Worm (Caenorhabditis elegans) whole organism, young adult: ENCODE results near the gene hir-1.

ENCODE experiments used
- B0019.2 ChIP-seq: fragments of 200-800 bp; sonication (Bioruptor generic); conservative IDR thresholded peaks from 2 replicates; pipeline ENCODE4 v1.3.6; 2022; ENCODE audit warnings: missing genetic modification reagents, missing genetic modification characterization, missing compliant biosample characterization
- B0261.1 ChIP-seq: sonication (generic microtip); optimal IDR thresholded peaks from 2 replicates; lab custom pipeline; 2016; ENCODE audit warnings: mild to moderate bottlenecking, missing genetic modification characterization, moderate library complexity, missing compliant biosample characterization
- D2030.7 ChIP-seq: fragments of 200-800 bp; sonication (Bioruptor generic); IDR thresholded peaks from 2 replicates; pipeline ENCODE4 v1.3.6; 2022; ENCODE audit warnings: missing genetic modification reagents, missing genetic modification characterization, missing compliant biosample characterization
- F39B2.1 ChIP-seq: fragments of 200-800 bp; sonication (Bioruptor generic); IDR thresholded peaks from 2 replicates; pipeline ENCODE4 v1.3.6; 2022; ENCODE audit warnings: missing genetic modification reagents, missing genetic modification characterization, missing compliant biosample characterization
- F55B11.4 ChIP-seq: sonication (generic microtip); optimal IDR thresholded peaks from 2 replicates; lab custom pipeline; 2016; ENCODE audit warnings: missing compliant biosample characterization, missing genetic modification characterization, borderline replicate concordance; ENCODE audit not compliant: insufficient read depth
- K11D2.4 ChIP-seq: fragments of 200-800 bp; sonication (Bioruptor generic); IDR thresholded peaks from 2 replicates; pipeline ENCODE4 v1.3.6; 2022; ENCODE audit warnings: missing genetic modification reagents, missing genetic modification characterization, missing compliant biosample characterization
- K12H6.12 ChIP-seq: fragments of 200-800 bp; sonication (Bioruptor generic); optimal IDR thresholded peaks from 2 replicates; lab custom pipeline; 2018; ENCODE audit warnings: mild to moderate bottlenecking, missing genetic modification characterization, missing compliant biosample characterization
- T26A5.8 ChIP-seq: sonication (generic microtip); optimal IDR thresholded peaks from 2 replicates; lab custom pipeline; 2016; ENCODE audit warnings: missing genetic modification characterization, missing compliant biosample characterization
- Y56A3A.18 ChIP-seq: fragments of 200-800 bp; sonication (Bioruptor generic); IDR thresholded peaks from 2 replicates; pipeline ENCODE4 v1.3.6; 2022; ENCODE audit warnings: missing genetic modification reagents, missing genetic modification characterization, missing compliant biosample characterization
- ZK185.1 ChIP-seq: sonication (generic microtip); optimal IDR thresholded peaks from 2 replicates; lab custom pipeline; 2016; ENCODE audit warnings: mild to moderate bottlenecking, missing genetic modification characterization, missing compliant biosample characterization; ENCODE audit not compliant: poor library complexity, severe bottlenecking
- atf-7 ChIP-seq: sonication (generic microtip); optimal IDR thresholded peaks from 2 replicates; lab custom pipeline; 2017; ENCODE audit warnings: mild to moderate bottlenecking, missing genetic modification characterization, missing compliant biosample characterization
- attf-3 ChIP-seq: fragments of 200-800 bp; sonication (Bioruptor generic); conservative IDR thresholded peaks from 2 replicates; pipeline ENCODE4 v1.3.6; 2022; ENCODE audit warnings: missing genetic modification reagents, missing genetic modification characterization, missing compliant biosample characterization
- attf-5 ChIP-seq: fragments of 200-800 bp; sonication (Bioruptor generic); optimal IDR thresholded peaks from 2 replicates; lab custom pipeline; 2018; ENCODE audit warnings: mild to moderate bottlenecking, missing genetic modification characterization, missing compliant biosample characterization
- bed-1 ChIP-seq: fragments of 200-800 bp; sonication (Bioruptor generic); IDR thresholded peaks from 2 replicates; pipeline ENCODE4 v1.3.6; 2022; ENCODE audit warnings: missing genetic modification reagents, missing genetic modification characterization, missing compliant biosample characterization
- ccch-3 ChIP-seq: fragments of 200-800 bp; sonication (Bioruptor generic); optimal IDR thresholded peaks from 2 replicates; lab custom pipeline; 2018; ENCODE audit warnings: mild to moderate bottlenecking, missing genetic modification characterization, missing compliant biosample characterization
- cebp-1 ChIP-seq, 2 experiments: fragments of 200-800 bp in 1 of 2; sonication (Bioruptor generic) in 1 of 2; sonication (generic microtip) in 1 of 2; IDR thresholded peaks in 1 of 2; optimal IDR thresholded peaks in 1 of 2; 2 replicates each; pipeline versions ENCODE4 v1.3.6 to Lab custom; 2017 to 2022; ENCODE audit warnings: missing compliant biosample characterization in 2 of 2, missing genetic modification characterization in 2 of 2, mild to moderate bottlenecking in 1 of 2, missing genetic modification reagents in 1 of 2, moderate library complexity in 1 of 2
- cebp-2 ChIP-seq: fragments of 200-800 bp; sonication (Bioruptor generic); IDR thresholded peaks from 2 replicates; pipeline ENCODE4 v1.3.6; 2022; ENCODE audit warnings: missing genetic modification characterization, missing compliant biosample characterization
- ceh-100 ChIP-seq: fragments of 200-800 bp; sonication (Bioruptor generic); IDR thresholded peaks from 2 replicates; pipeline ENCODE4 v1.3.6; 2022; ENCODE audit warnings: missing genetic modification reagents, missing genetic modification characterization, missing compliant biosample characterization
- ceh-27 ChIP-seq: fragments of 200-800 bp; sonication (Bioruptor generic); optimal IDR thresholded peaks from 2 replicates; lab custom pipeline; 2018; ENCODE audit warnings: mild to moderate bottlenecking, missing genetic modification characterization, moderate library complexity, missing compliant biosample characterization
- ceh-40 ChIP-seq: fragments of 200-800 bp; sonication (Bioruptor generic); IDR thresholded peaks from 2 replicates; pipeline ENCODE4 v1.3.6; 2022; ENCODE audit warnings: missing genetic modification characterization, missing compliant biosample characterization
- ceh-58 ChIP-seq: fragments of 200-800 bp; sonication (Bioruptor generic); IDR thresholded peaks from 2 replicates; pipeline ENCODE4 v1.3.6; 2022; ENCODE audit warnings: missing genetic modification characterization, missing compliant biosample characterization
- ceh-79 ChIP-seq: sonication (generic microtip); optimal IDR thresholded peaks from 2 replicates; lab custom pipeline; 2017; ENCODE audit warnings: mild to moderate bottlenecking, missing genetic modification characterization, missing compliant biosample characterization
- dpff-1 ChIP-seq: sonication (generic microtip); optimal IDR thresholded peaks from 2 replicates; lab custom pipeline; 2017; ENCODE audit warnings: mild to moderate bottlenecking, missing genetic modification characterization, missing compliant biosample characterization
- dpl-1 ChIP-seq: fragments of 150-350 bp; optimal IDR thresholded peaks from 2 replicates; lab custom pipeline; 2014; ENCODE audit warnings: missing biosample characterization, missing genetic modification reagents, missing genetic modification characterization
- egl-18 ChIP-seq: fragments of 200-800 bp; sonication (Bioruptor generic); IDR thresholded peaks from 2 replicates; pipeline ENCODE4 v1.3.6; 2022; ENCODE audit warnings: missing genetic modification reagents, missing genetic modification characterization, missing compliant biosample characterization
- ekl-4 ChIP-seq: fragments of 200-800 bp; sonication (Bioruptor generic); IDR thresholded peaks from 2 replicates; pipeline ENCODE4 v1.3.6; 2022; ENCODE audit warnings: missing genetic modification reagents, missing genetic modification characterization, missing compliant biosample characterization
- hlh-12 ChIP-seq: sonication (generic microtip); optimal IDR thresholded peaks from 2 replicates; lab custom pipeline; 2016; ENCODE audit warnings: missing genetic modification characterization, missing compliant biosample characterization
- hlh-26 ChIP-seq: fragments of 200-800 bp; sonication (Bioruptor generic); conservative IDR thresholded peaks from 2 replicates; pipeline ENCODE4 v1.3.6; 2022; ENCODE audit warnings: missing genetic modification reagents, missing genetic modification characterization, missing compliant biosample characterization
- lag-1 ChIP-seq: fragments of 200-800 bp; sonication (Bioruptor generic); IDR thresholded peaks from 2 replicates; pipeline ENCODE4 v1.3.6; 2022; ENCODE audit warnings: missing genetic modification reagents, missing genetic modification characterization, missing compliant biosample characterization
- let-526 ChIP-seq: fragments of 200-800 bp; sonication (Bioruptor generic); IDR thresholded peaks from 2 replicates; pipeline ENCODE4 v1.3.6; 2022; ENCODE audit warnings: missing genetic modification reagents, missing genetic modification characterization, missing compliant biosample characterization
- lin-54 ChIP-seq: fragments of 200-800 bp; sonication (Bioruptor generic); optimal IDR thresholded peaks from 2 replicates; lab custom pipeline; 2018; ENCODE audit warnings: mild to moderate bottlenecking, missing genetic modification characterization, missing compliant biosample characterization
- madf-6 ChIP-seq: fragments of 200-800 bp; sonication (Bioruptor generic); IDR thresholded peaks from 2 replicates; pipeline ENCODE4 v1.3.6; 2022; ENCODE audit warnings: missing genetic modification reagents, missing genetic modification characterization, missing compliant biosample characterization
- nfya-1 ChIP-seq: sonication (generic microtip); optimal IDR thresholded peaks from 2 replicates; lab custom pipeline; 2017; ENCODE audit warnings: antibody characterized with exemption, missing compliant biosample characterization, missing genetic modification characterization, borderline replicate concordance; ENCODE audit not compliant: insufficient read depth
- nhr-120 ChIP-seq: fragments of 200-800 bp; sonication (Bioruptor generic); IDR thresholded peaks from 2 replicates; pipeline ENCODE4 v1.3.6; 2022; ENCODE audit warnings: missing genetic modification characterization, missing compliant biosample characterization
- nhr-80 ChIP-seq: sonication (generic microtip); optimal IDR thresholded peaks from 2 replicates; lab custom pipeline; 2016; ENCODE audit warnings: missing genetic modification characterization, missing compliant biosample characterization
- pbrm-1 ChIP-seq: fragments of 200-800 bp; sonication (Bioruptor generic); IDR thresholded peaks from 2 replicates; pipeline ENCODE4 v1.3.6; 2022; ENCODE audit warnings: missing genetic modification reagents, missing genetic modification characterization, missing compliant biosample characterization
- pha-4 ChIP-seq: fragments of 150-350 bp; sonication (generic microtip); optimal IDR thresholded peaks from 2 replicates; lab custom pipeline; 2014; ENCODE audit warnings: missing biosample characterization, missing genetic modification reagents, missing genetic modification characterization
- rpc-1 ChIP-seq, 2 experiments: fragments of 150-350 bp in 1 of 2; sonication (generic microtip) in 1 of 2; optimal IDR thresholded peaks; 2 replicates each; lab custom pipeline; 2014 to 2018; ENCODE audit warnings: missing biosample characterization in 1 of 2, missing genetic modification characterization in 1 of 2, missing genetic modification reagents in 1 of 2, missing genotype in 1 of 2
- sdz-38 ChIP-seq: sonication (generic microtip); optimal IDR thresholded peaks from 2 replicates; lab custom pipeline; 2016; ENCODE audit warnings: missing genotype, missing genetic modification characterization, missing compliant biosample characterization
- snpc-1.3 ChIP-seq: sonication (generic microtip); optimal IDR thresholded peaks from 2 replicates; lab custom pipeline; 2017; ENCODE audit warnings: missing genetic modification characterization, mild to moderate bottlenecking, missing compliant biosample characterization, antibody characterized with exemption, moderate library complexity, missing genotype, missing genetic modification reagents; ENCODE audit not compliant: insufficient read depth
- snpc-3.4 ChIP-seq: sonication (generic microtip); optimal IDR thresholded peaks from 2 replicates; lab custom pipeline; 2017; ENCODE audit warnings: missing genetic modification characterization, mild to moderate bottlenecking, missing compliant biosample characterization, antibody characterized with exemption, moderate library complexity, missing genotype, missing genetic modification reagents
- snpc-4 ChIP-seq, 5 experiments: fragments of 150-350 bp in 1 of 5; sonication (generic microtip) in 4 of 5; optimal IDR thresholded peaks; 2 replicates each; lab custom pipeline; 2014 to 2018; ENCODE audit warnings: missing genetic modification characterization in 5 of 5, missing biosample characterization in 3 of 5, antibody characterized with exemption in 2 of 5, mild to moderate bottlenecking in 2 of 5, missing compliant biosample characterization in 2 of 5, missing genotype in 2 of 5, moderate library complexity in 2 of 5, missing genetic modification reagents in 1 of 5
- sptf-2 ChIP-seq: fragments of 200-800 bp; sonication (Bioruptor generic); optimal IDR thresholded peaks from 2 replicates; lab custom pipeline; 2018; ENCODE audit warnings: mild to moderate bottlenecking, missing genetic modification characterization, missing compliant biosample characterization
- xnd-1 ChIP-seq: sonication (generic microtip); optimal IDR thresholded peaks from 2 replicates; lab custom pipeline; 2016; ENCODE audit warnings: missing genotype, missing genetic modification reagents, missing genetic modification characterization, missing compliant biosample characterization
- ztf-6 ChIP-seq: fragments of 200-800 bp; sonication (Bioruptor generic); IDR thresholded peaks from 2 replicates; pipeline ENCODE4 v1.3.6; 2022; ENCODE audit warnings: missing genetic modification reagents, missing genetic modification characterization, missing compliant biosample characterization

Gene hir-1

DNA sequence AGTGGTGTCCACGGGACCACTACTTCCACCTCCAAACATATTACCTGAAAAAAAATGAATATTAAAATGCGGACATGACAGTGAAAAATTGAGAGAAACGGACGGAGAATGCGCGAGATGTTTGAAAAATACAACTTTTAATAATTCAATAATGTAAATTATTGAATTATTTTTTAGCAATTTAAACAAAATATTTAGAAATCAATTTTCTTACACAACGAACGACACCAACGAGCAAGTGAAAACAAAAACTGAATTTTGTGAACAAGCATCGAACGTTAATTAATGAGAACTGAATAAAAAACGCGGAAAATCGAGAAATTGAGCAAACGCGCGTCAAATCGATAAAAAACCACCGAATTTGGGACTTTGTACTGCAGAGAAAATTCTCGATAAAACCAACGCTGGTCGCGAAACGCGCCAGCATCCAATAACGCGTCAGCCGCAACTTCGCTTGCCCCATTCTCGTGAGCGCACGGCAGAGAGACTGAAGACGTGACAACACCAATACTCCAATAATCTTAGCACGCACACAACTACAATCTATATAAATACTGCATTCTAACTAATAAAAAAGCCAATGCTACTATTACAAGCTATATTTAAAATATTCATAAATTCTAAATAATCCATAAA, 17.0 kb upstream of the hir-1 start, which contains the start of the genes dnj-19 and nhr-47 (continued):
- TF ChIP-seq rpc-1 (optimal IDR thresholded peaks at IDR 0.05; lab: Kevin White, UChicago) = peak; percentile 1
- TF ChIP-seq rpc-1 (tag; optimal IDR thresholded peaks at IDR 0.05; lab: Kevin White, UChicago) = no peak
- TF ChIP-seq hlh-12 (tag; lab: Kevin White, UChicago) = no peak
- TF ChIP-seq F55B11.4 (tag; lab: Kevin White, UChicago) = no peak
- TF ChIP-seq D2030.7 = peak; percentile 84
- TF ChIP-seq ceh-40 (GFP tag; lab: Robert Waterston, UW) = no peak
- TF ChIP-seq ekl-4 (GFP tag; lab: Robert Waterston, UW) = peak; percentile 96
- TF ChIP-seq atf-7 (tag; lab: Kevin White, UChicago) = peak; percentile 87
- 0 out of 2 replicates have a peak, but pooled peaks have one; percentile 41 for TF ChIP-seq B0019.2
- no peak for TF ChIP-seq bed-1 (GFP tag; lab: Robert Waterston, UW)
- no peak for TF ChIP-seq nfya-1
- peak; percentile 75 for TF ChIP-seq ceh-100
- TF ChIP-seq T26A5.8 (tag; lab: Kevin White, UChicago) = no peak
- TF ChIP-seq F39B2.1 (GFP tag; lab: Robert Waterston, UW) = 0 out of 2 replicates have a peak, but pooled peaks have one; percentile 67
- peak; percentile 76; the same call in 1 of the 2 replicates for TF ChIP-seq ztf-6 (GFP tag; lab: Robert Waterston, UW)
- peak; percentile 53 for TF ChIP-seq cebp-1 (GFP tag; IDR thresholded peaks at IDR 0.05; lab: Robert Waterston, UW)
- TF ChIP-seq cebp-1 (tag; optimal IDR thresholded peaks at IDR 0.05; lab: Kevin White, UChicago) = peak; percentile 89
- TF ChIP-seq lag-1 (GFP tag; lab: Robert Waterston, UW) = no peak
- peak; percentile 89 for TF ChIP-seq attf-5 (GFP tag; lab: Kevin White, UChicago)
- no peak for TF ChIP-seq snpc-1.3
- TF ChIP-seq nhr-80 (tag; lab: Kevin White, UChicago) = peak; percentile 70
- peak; percentile 90 for TF ChIP-seq K11D2.4
- TF ChIP-seq snpc-3.4 (tag; lab: Kevin White, UChicago) = peak; percentile 42
- TF ChIP-seq sdz-38 = no peak
- TF ChIP-seq Y56A3A.18 = peak; percentile 96
- TF ChIP-seq cebp-2 (GFP tag; lab: Robert Waterston, UW) = no peak
- 0 out of 2 replicates have a peak, but pooled peaks have one; percentile 21 for TF ChIP-seq let-526
- no peak for TF ChIP-seq B0261.1 (tag; lab: Kevin White, UChicago)
- TF ChIP-seq pbrm-1 (GFP tag; lab: Robert Waterston, UW) = peak; percentile 96
- TF ChIP-seq ccch-3 (GFP tag; lab: Kevin White, UChicago) = no peak
- no peak for TF ChIP-seq nhr-120
- no peak for TF ChIP-seq dpff-1 (tag; lab: Kevin White, UChicago)
- no peak for TF ChIP-seq ceh-79 (tag; lab: Kevin White, UChicago)
- peak; percentile 87 for TF ChIP-seq ceh-27 (GFP tag; lab: Kevin White, UChicago)
- no peak for TF ChIP-seq ceh-58 (GFP tag; lab: Robert Waterston, UW)
- TF ChIP-seq sptf-2 (GFP tag; lab: Kevin White, UChicago) = no peak
- peak; percentile 63 for TF ChIP-seq dpl-1 (GFP tag; lab: Kevin White, UChicago)
- 0 out of 2 replicates have a peak, but pooled peaks have one; percentile 39 for TF ChIP-seq egl-18 (GFP tag; lab: Robert Waterston, UW)
- TF ChIP-seq lin-54 (GFP tag; lab: Kevin White, UChicago) = peak; percentile 91
- peak; percentile 52 for TF ChIP-seq snpc-4 (GFP tag; optimal IDR thresholded peaks at IDR 0.05; lab: Kevin White, UChicago)
- peak in 3 of 4 experiments; percentile 76 to 84 (median 78) for TF ChIP-seq snpc-4 (tag; optimal IDR thresholded peaks at IDR 0.05; lab: Kevin White, UChicago)
- TF ChIP-seq madf-6 (GFP tag; lab: Robert Waterston, UW) = peak; percentile 89
- no peak for TF ChIP-seq hlh-26 (GFP tag; lab: Robert Waterston, UW)
- peak; percentile 75 for TF ChIP-seq ZK185.1 (tag; lab: Kevin White, UChicago)
- peak; percentile 78 for TF ChIP-seq attf-3 (GFP tag; lab: Robert Waterston, UW)
- TF ChIP-seq K12H6.12 (tag; lab: Kevin White, UChicago) = peak; percentile 73
- TF ChIP-seq xnd-1 (tag; lab: Kevin White, UChicago) = peak; percentile 82
- TF ChIP-seq pha-4 (tag; lab: Kevin White, UChicago) = no peak
